Fruit fly (Drosophila melanogaster): Measurements from ENCODE around the gene Syx17.

Gene Syx17

DNA sequence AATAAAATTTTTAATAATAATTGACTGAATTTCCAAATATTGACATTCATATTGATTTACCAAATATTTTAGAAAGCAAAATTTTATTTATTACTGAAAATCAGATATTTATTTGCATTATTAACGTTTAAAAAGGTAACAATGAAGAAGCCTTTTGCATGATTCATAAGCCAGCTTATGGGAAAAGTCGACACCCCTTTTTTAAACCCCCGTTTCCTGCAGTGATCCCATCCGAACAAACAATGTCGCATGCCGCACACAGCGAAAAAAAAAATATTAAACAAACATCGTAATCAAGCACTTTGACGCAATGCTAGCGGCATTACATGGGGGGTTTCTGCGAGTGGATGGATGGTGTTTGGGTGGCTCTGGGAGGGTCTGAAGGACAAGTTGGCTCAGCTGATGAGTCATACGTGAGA is 49.6 kb upstream of the Syx17 start (continued):
- no peak for TF ChIP-seq Eip74EF (GFP tag; optimal IDR thresholded peaks at IDR 0.05)
- no peak for TF ChIP-seq CG42726 (GFP tag; IDR thresholded peaks at IDR 0.05; ENCODE audit: partially characterized antibody)
- no peak for TF ChIP-seq Stat92E (GFP tag; optimal IDR thresholded peaks at IDR 0.05)
- no peak for TF ChIP-seq dimm (GFP tag; IDR thresholded peaks at IDR 0.05)
- TF ChIP-seq dpn (GFP tag; optimal IDR thresholded peaks at IDR 0.05): no peak
- TF ChIP-seq Six4 (GFP tag; optimal IDR thresholded peaks at IDR 0.05): no peak
- TF ChIP-seq CG14860 (GFP tag; IDR thresholded peaks at IDR 0.05; ENCODE audit: partially characterized antibody): no peak
- TF ChIP-seq ara (GFP tag; IDR thresholded peaks at IDR 0.05): 0 out of 2 replicates have a peak, but pooled peaks have one; percentile 29
- TF ChIP-seq Atf6 (GFP tag; IDR thresholded peaks at IDR 0.05): no peak
- TF ChIP-seq nau (GFP tag; optimal IDR thresholded peaks at IDR 0.05): no peak
- TF ChIP-seq CG5953 (GFP tag; IDR thresholded peaks at IDR 0.05): peak; percentile 29; the same call in 1 of the 2 replicates
- TF ChIP-seq YL-1 (GFP tag; optimal IDR thresholded peaks at IDR 0.05): no peak
- TF ChIP-seq dmrt11E (tag; optimal IDR thresholded peaks at IDR 0.05): no peak
- peak; percentile 35 for TF ChIP-seq Sox102F (GFP tag; optimal IDR thresholded peaks at IDR 0.05)
- no peak for TF ChIP-seq CG14710 (tag; optimal IDR thresholded peaks at IDR 0.05)
- TF ChIP-seq pan (optimal IDR thresholded peaks at IDR 0.05): no peak
- no peak for TF ChIP-seq pan (GFP tag; optimal IDR thresholded peaks at IDR 0.05 in 1 of 2, IDR thresholded peaks at IDR 0.05 in 1 of 2)
- peak; percentile 29 for TF ChIP-seq cwo (GFP tag; optimal IDR thresholded peaks at IDR 0.05)
- no peak for TF ChIP-seq BEAF-32 (GFP tag; optimal IDR thresholded peaks at IDR 0.05)
- no peak for TF ChIP-seq ase (GFP tag; IDR thresholded peaks at IDR 0.05)
- peak; percentile 51 for TF ChIP-seq zfh2 (GFP tag; optimal IDR thresholded peaks at IDR 0.05)
- peak; percentile 25 for TF ChIP-seq CG18619 (GFP tag; optimal IDR thresholded peaks at IDR 0.05)
- peak; percentile 13 for TF ChIP-seq CG13894 (tag; optimal IDR thresholded peaks at IDR 0.05)
- no peak for TF ChIP-seq CG4360 (GFP tag; IDR thresholded peaks at IDR 0.05)
- TF ChIP-seq CG6854 (GFP tag; optimal IDR thresholded peaks at IDR 0.05): no peak
- TF ChIP-seq dati (GFP tag; IDR thresholded peaks at IDR 0.05): no peak
- TF ChIP-seq kay (GFP tag; optimal IDR thresholded peaks at IDR 0.05): peak; percentile 28
- no peak for TF ChIP-seq h (optimal IDR thresholded peaks at IDR 0.05)
- TF ChIP-seq CG2678 (tag; optimal IDR thresholded peaks at IDR 0.05): peak; percentile 61
- TF ChIP-seq CG16813 (GFP tag; IDR thresholded peaks at IDR 0.05; ENCODE audit: partially characterized antibody): no peak
- no peak for TF ChIP-seq CG7372 (GFP tag; IDR thresholded peaks at IDR 0.05)
- TF ChIP-seq CG17328 (GFP tag; IDR thresholded peaks at IDR 0.05): no peak
- TF ChIP-seq CG9609 (GFP tag; optimal IDR thresholded peaks at IDR 0.05): peak; percentile 5
- no peak for TF ChIP-seq Deaf1 (tag; optimal IDR thresholded peaks at IDR 0.05)
- TF ChIP-seq CG1832 (GFP tag; optimal IDR thresholded peaks at IDR 0.05): no peak
- 0 out of 3 replicates have a peak, but pooled peaks have one; percentile 31 for TF ChIP-seq so (GFP tag; IDR thresholded peaks at IDR 0.05)
- TF ChIP-seq Bgb (GFP tag; IDR thresholded peaks at IDR 0.05; ENCODE audit: partially characterized antibody): no peak
- TF ChIP-seq hkb (optimal IDR thresholded peaks at IDR 0.05): no peak
- no peak for TF ChIP-seq hkb (GFP tag; IDR thresholded peaks at IDR 0.05)
- no peak for TF ChIP-seq CG8281 (tag; optimal IDR thresholded peaks at IDR 0.05)
- TF ChIP-seq gt (GFP tag; IDR thresholded peaks at IDR 0.05): no peak
- TF ChIP-seq zfh1 (GFP tag; IDR thresholded peaks at IDR 0.05): no peak
- TF ChIP-seq Dip3 (GFP tag; optimal IDR thresholded peaks at IDR 0.05): peak; percentile 39
- TF ChIP-seq CG30403 (GFP tag; optimal IDR thresholded peaks at IDR 0.05): peak; percentile 39
- no peak for TF ChIP-seq CG12744 (GFP tag; optimal IDR thresholded peaks at IDR 0.05)
- no peak for TF ChIP-seq CG15479 (GFP tag; optimal IDR thresholded peaks at IDR 0.05)
- no peak for TF ChIP-seq gce (GFP tag; IDR thresholded peaks at IDR 0.05)
- TF ChIP-seq CG11247 (GFP tag; IDR thresholded peaks at IDR 0.05): peak; percentile 29; the same call in 1 of the 2 replicates
- TF ChIP-seq sna (GFP tag; IDR thresholded peaks at IDR 0.05; ENCODE audit: partially characterized antibody): no peak
- no peak for TF ChIP-seq gcm (GFP tag; optimal IDR thresholded peaks at IDR 0.05)
- 0 out of 2 replicates have a peak, but pooled peaks have one; percentile 12 for TF ChIP-seq ranshi (GFP tag; IDR thresholded peaks at IDR 0.05)
